Fruit fly (Drosophila melanogaster): ENCODE measurements around the gene mtgo.

Gene mtgo

dm6 chr2L:16709693-16710092, 164.9 kb downstream of the mtgo start (continued):
- TF ChIP-seq unpg (GFP tag; optimal IDR thresholded peaks at IDR 0.05) (peak; percentile 88), zf30C (GFP tag; optimal IDR thresholded peaks at IDR 0.05) (peak; percentile 13), Dbx (GFP tag; IDR thresholded peaks at IDR 0.05) (peak; percentile 47; the same call in 1 of the 3 replicates), CG31365 (tag; optimal IDR thresholded peaks at IDR 0.05) (no peak), CG6765 (GFP tag; optimal IDR thresholded peaks at IDR 0.05) (no peak), hb (GFP tag; IDR thresholded peaks at IDR 0.05; ENCODE audit: partially characterized antibody) (no peak), CG9437 (GFP tag; optimal IDR thresholded peaks at IDR 0.05) (peak; percentile 41), CG4404 (GFP tag; IDR thresholded peaks at IDR 0.05) (no peak), disco-r (GFP tag; optimal IDR thresholded peaks at IDR 0.05) (no peak), Hr3 (GFP tag; optimal IDR thresholded peaks at IDR 0.05) (peak; percentile 64), CG17912 (GFP tag; optimal IDR thresholded peaks at IDR 0.05) (no peak), CG11247 (GFP tag; IDR thresholded peaks at IDR 0.05) (peak; percentile 64), Abd-B (GFP tag; optimal IDR thresholded peaks at IDR 0.05) (peak; percentile 65), CG2712 (tag; optimal IDR thresholded peaks at IDR 0.05) (no peak), Max (GFP tag; optimal IDR thresholded peaks at IDR 0.05) (peak; percentile 20), CG34422 (GFP tag; IDR thresholded peaks at IDR 0.05) (no peak), gcm2 (GFP tag; optimal IDR thresholded peaks at IDR 0.05) (no peak), CG16813 (GFP tag; IDR thresholded peaks at IDR 0.05; ENCODE audit: partially characterized antibody) (no peak), HmgZ (tag; optimal IDR thresholded peaks at IDR 0.05) (peak; percentile 24), Dll (GFP tag; IDR thresholded peaks at IDR 0.05; ENCODE audit: partially characterized antibody) (no peak), CG12071 (GFP tag; optimal IDR thresholded peaks at IDR 0.05) (no peak), CG6791 (GFP tag; IDR thresholded peaks at IDR 0.05; ENCODE audit: partially characterized antibody) (no peak), Ptx1 (GFP tag; IDR thresholded peaks at IDR 0.05) (peak; percentile 89), Side (GFP tag; optimal IDR thresholded peaks at IDR 0.05) (no peak), Dip3 (GFP tag; optimal IDR thresholded peaks at IDR 0.05) (no peak), Camta (GFP tag; optimal IDR thresholded peaks at IDR 0.05) (no peak), CG7928 (GFP tag; optimal IDR thresholded peaks at IDR 0.05) (no peak), CG10321 (GFP tag; IDR thresholded peaks at IDR 0.05) (no peak), CG1233 (GFP tag; optimal IDR thresholded peaks at IDR 0.05) (no peak), CG18764 (GFP tag; optimal IDR thresholded peaks at IDR 0.05) (no peak), sisA (GFP tag; IDR thresholded peaks at IDR 0.05) (peak; percentile 84), CG15514 (GFP tag; optimal IDR thresholded peaks at IDR 0.05) (no peak), slou (GFP tag; optimal IDR thresholded peaks at IDR 0.05) (no peak), CG8388 (GFP tag; optimal IDR thresholded peaks at IDR 0.05) (peak; percentile 69), cas (GFP tag; IDR thresholded peaks at IDR 0.05) (no peak), CG12942 (GFP tag; optimal IDR thresholded peaks at IDR 0.05) (peak; percentile 44), zen2 (GFP tag; IDR thresholded peaks at IDR 0.05; ENCODE audit: partially characterized antibody) (no peak), prd (optimal IDR thresholded peaks at IDR 0.05) (no peak), prd (GFP tag; IDR thresholded peaks at IDR 0.05) (no peak), CG7987 (GFP tag; optimal IDR thresholded peaks at IDR 0.05) (no peak), eve (GFP tag; optimal IDR thresholded peaks at IDR 0.05) (peak in 1 of 2 experiments; percentile 84), MBD-R2 (GFP tag; IDR thresholded peaks at IDR 0.05) (peak; percentile 33; the same call in 1 of the 2 replicates), CG8089 (GFP tag; optimal IDR thresholded peaks at IDR 0.05) (no peak), Elba2 (GFP tag; optimal IDR thresholded peaks at IDR 0.05) (no peak), so (GFP tag; IDR thresholded peaks at IDR 0.05) (peak; percentile 90), phol (tag; optimal IDR thresholded peaks at IDR 0.05) (no peak), Sox102F (GFP tag; optimal IDR thresholded peaks at IDR 0.05) (peak; percentile 82), ara (GFP tag; IDR thresholded peaks at IDR 0.05) (no peak), Dad (GFP tag; optimal IDR thresholded peaks at IDR 0.05) (no peak), sna (GFP tag; IDR thresholded peaks at IDR 0.05; ENCODE audit: partially characterized antibody) (no peak), chif (GFP tag; optimal IDR thresholded peaks at IDR 0.05) (peak in 1 of 2 experiments; percentile 28), CG1792 (GFP tag; optimal IDR thresholded peaks at IDR 0.05) (peak; percentile 42)

All from whole organism, embryonic.